Worm (Caenorhabditis elegans) whole organism, early embryonic: ENCODE results near the gene cla-1.
"Not testable (repeated sequence)": the region's sequence is repeated elsewhere in the genome, so short reads cannot be mapped to it uniquely, and the experiment has no call there.

Experiments
- F13C5.2 ChIP-seq: sonication (generic microtip); optimal IDR thresholded peaks from 2 replicates; lab custom pipeline; 2017; ENCODE audit warnings: mild to moderate bottlenecking, missing genetic modification characterization, inconsistent platforms, missing compliant biosample characterization
- aly-1 ChIP-seq: sonication (generic microtip); optimal IDR thresholded peaks from 2 replicates; lab custom pipeline; 2016; ENCODE audit warnings: missing genetic modification characterization, missing compliant biosample characterization
- ama-1 ChIP-seq: fragments of 150-350 bp; optimal IDR thresholded peaks from 2 replicates; lab custom pipeline; 2014
- ets-7 ChIP-seq: sonication (generic microtip); optimal IDR thresholded peaks from 2 replicates; lab custom pipeline; 2016; ENCODE audit warnings: missing genotype, missing genetic modification characterization, missing compliant biosample characterization
- hnd-1 ChIP-seq: sonication (generic microtip); optimal IDR thresholded peaks from 2 replicates; lab custom pipeline; 2016; ENCODE audit warnings: missing genetic modification characterization, missing compliant biosample characterization

DNA sequence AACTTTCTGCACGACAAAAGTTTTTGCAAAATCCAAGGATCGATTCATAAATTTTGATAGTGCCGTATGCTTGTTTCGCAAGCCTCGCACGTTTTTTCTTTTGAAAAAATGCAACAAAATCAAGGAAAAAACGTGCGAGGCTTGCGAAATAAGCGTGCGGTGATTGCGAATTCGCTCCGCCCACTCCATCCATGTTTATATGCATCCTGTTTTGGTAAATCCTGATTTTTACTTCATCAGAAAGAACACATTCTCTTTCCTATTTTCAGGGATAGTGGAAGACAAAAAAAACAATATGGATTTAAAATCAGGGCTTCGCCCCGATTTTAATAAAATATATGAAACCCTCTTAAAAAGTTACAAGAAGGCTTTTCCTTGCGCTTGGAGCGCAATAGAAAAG is 24.9 kb upstream of the cla-1 start, which contains the start of gene F32E10.9:
- TF ChIP-seq ets-7 (tag; lab: Kevin White, UChicago); ama-1; aly-1 (tag; lab: Kevin White, UChicago); F13C5.2 (tag; lab: Kevin White, UChicago); hnd-1 (tag; lab: Kevin White, UChicago): not testable (repeated sequence)
